Worm (Caenorhabditis elegans) whole organism, midembryonic: ENCODE measurements around the gene skpo-1.
"Not testable (repeated sequence)": the region's sequence is repeated elsewhere in the genome, so short reads cannot be mapped to it uniquely, and the experiment has no call there.

ENCODE experiments used
- T22C8.4 ChIP-seq: fragments of 200-800 bp; sonication (Bioruptor generic); IDR thresholded peaks from 2 replicates; pipeline ENCODE4 v1.3.6; 2022; ENCODE audit warnings: missing genetic modification characterization, missing compliant biosample characterization
- cog-1 ChIP-seq: sonication (generic microtip); optimal IDR thresholded peaks from 2 replicates; lab custom pipeline; 2016; ENCODE audit warnings: missing genetic modification characterization, missing compliant biosample characterization
- flt-1 ChIP-seq: fragments of 200-800 bp; sonication (Bioruptor generic); IDR thresholded peaks from 2 replicates; pipeline ENCODE4 v1.3.6; 2022; ENCODE audit warnings: missing genetic modification characterization, missing compliant biosample characterization
- klf-2 ChIP-seq: fragments of 200-800 bp; sonication (Bioruptor generic); conservative IDR thresholded peaks from 2 replicates; pipeline ENCODE4 v1.3.6; 2022; ENCODE audit warnings: missing genetic modification reagents, missing genetic modification characterization, missing compliant biosample characterization
- med-1 ChIP-seq: sonication (generic microtip); optimal IDR thresholded peaks from 2 replicates; lab custom pipeline; 2017; ENCODE audit warnings: missing genetic modification characterization, mild to moderate bottlenecking, missing compliant biosample characterization, antibody characterized with exemption, missing genetic modification reagents; ENCODE audit not compliant: insufficient read depth
- ref-1 ChIP-seq: fragments of 200-800 bp; sonication (Bioruptor generic); conservative IDR thresholded peaks from 2 replicates; pipeline ENCODE4 v1.3.6; 2022; ENCODE audit warnings: missing genetic modification reagents, missing genetic modification characterization, missing compliant biosample characterization
- tab-1 ChIP-seq: fragments of 200-800 bp; sonication (Bioruptor generic); IDR thresholded peaks from 2 replicates; pipeline ENCODE4 v1.3.6; 2022; ENCODE audit warnings: missing genetic modification characterization, missing compliant biosample characterization
- ztf-23 ChIP-seq: fragments of 200-800 bp; sonication (Bioruptor generic); IDR thresholded peaks from 2 replicates; pipeline ENCODE4 v1.3.6; 2022; ENCODE audit warnings: missing genetic modification reagents, missing genetic modification characterization, missing compliant biosample characterization
- ztf-29 ChIP-seq: fragments of 200-800 bp; sonication (Bioruptor generic); IDR thresholded peaks from 2 replicates; pipeline ENCODE4 v1.3.6; 2022; ENCODE audit warnings: missing genetic modification reagents, missing genetic modification characterization, missing compliant biosample characterization

Gene skpo-1

DNA sequence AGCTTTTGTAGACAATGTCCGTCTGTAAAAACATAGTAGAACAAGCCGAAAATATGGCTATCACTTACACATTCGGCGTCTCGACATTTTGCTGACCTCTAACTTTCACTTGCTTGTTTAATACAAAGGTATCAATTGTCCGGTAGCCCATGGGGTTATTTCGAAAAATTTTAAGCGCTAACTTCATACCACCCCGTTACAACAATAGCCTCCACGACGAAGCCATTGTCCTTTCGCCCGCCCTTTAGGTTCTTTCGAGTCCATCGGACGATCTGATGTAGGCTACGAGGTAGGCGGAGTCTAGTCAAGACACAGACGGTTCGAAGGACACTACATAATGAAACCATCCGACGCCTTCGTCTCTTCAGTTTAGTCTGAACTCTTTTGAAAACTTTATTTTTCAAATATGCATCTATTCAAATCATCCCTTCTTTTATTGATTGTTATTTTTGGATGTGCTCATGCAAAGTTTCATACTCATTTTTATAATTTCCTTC, 34.2 kb upstream of the skpo-1 start, which contains the start of gene lips-10:
lips-10 (plus strand) TSS at position 378 of the 497 bp plus-strand sequence.
- TF ChIP-seq ref-1 (GFP tag; lab: Robert Waterston, UW) (no peak), ztf-23 (no peak), klf-2 (GFP tag; lab: Robert Waterston, UW) (no peak), cog-1 (no peak), tab-1 (no peak), flt-1 (GFP tag; lab: Robert Waterston, UW) (no peak), T22C8.4 (no peak), ztf-29 (GFP tag; lab: Robert Waterston, UW) (no peak), med-1 (GFP tag; lab: Kevin White, UChicago) (no peak)

ce11 chrII:8437035-8437434, 32.4 kb upstream of the skpo-1 start, which contains the start of gene acp-3:
Gene acp-3, minus strand, starts transcription at chrII:8437135.
- TF ChIP-seq ztf-29 (GFP tag; lab: Robert Waterston, UW) (no peak), ref-1 (GFP tag; lab: Robert Waterston, UW) (no peak), med-1 (GFP tag; lab: Kevin White, UChicago) (no peak), tab-1 (no peak), klf-2 (GFP tag; lab: Robert Waterston, UW) (no peak), flt-1 (GFP tag; lab: Robert Waterston, UW) (no peak), cog-1 (no peak), ztf-23 (no peak), T22C8.4 (no peak)

- no peak for TF ChIP-seq ztf-23
- no peak for TF ChIP-seq med-1 (GFP tag; lab: Kevin White, UChicago)
- no peak for TF ChIP-seq flt-1 (GFP tag; lab: Robert Waterston, UW)
- no peak for TF ChIP-seq klf-2 (GFP tag; lab: Robert Waterston, UW)
- TF ChIP-seq cog-1, result no peak
- no peak for TF ChIP-seq tab-1
- TF ChIP-seq ztf-29 (GFP tag; lab: Robert Waterston, UW), result no peak
- no peak for TF ChIP-seq ref-1 (GFP tag; lab: Robert Waterston, UW)
- no peak for TF ChIP-seq T22C8.4
Measured at ce11 chrII:8435005-8435404, 30.4 kb upstream of the skpo-1 start, which contains the start of gene acp-4. Gene acp-4, minus strand, starts transcription at chrII:8435105.

ce11 chrII:8431954-8432353, 27.3 kb upstream of the skpo-1 start, which contains the start of gene acp-2:
Gene acp-2, minus strand, starts transcription at chrII:8432054.
- TF ChIP-seq flt-1 (GFP tag; lab: Robert Waterston, UW), result no peak
- TF ChIP-seq med-1 (GFP tag; lab: Kevin White, UChicago), result no peak
- no peak for TF ChIP-seq cog-1
- TF ChIP-seq ztf-29 (GFP tag; lab: Robert Waterston, UW), result no peak
- TF ChIP-seq T22C8.4, result no peak
- no peak for TF ChIP-seq ref-1 (GFP tag; lab: Robert Waterston, UW)
- no peak for TF ChIP-seq ztf-23
- no peak for TF ChIP-seq tab-1
- TF ChIP-seq klf-2 (GFP tag; lab: Robert Waterston, UW), result no peak

DNA sequence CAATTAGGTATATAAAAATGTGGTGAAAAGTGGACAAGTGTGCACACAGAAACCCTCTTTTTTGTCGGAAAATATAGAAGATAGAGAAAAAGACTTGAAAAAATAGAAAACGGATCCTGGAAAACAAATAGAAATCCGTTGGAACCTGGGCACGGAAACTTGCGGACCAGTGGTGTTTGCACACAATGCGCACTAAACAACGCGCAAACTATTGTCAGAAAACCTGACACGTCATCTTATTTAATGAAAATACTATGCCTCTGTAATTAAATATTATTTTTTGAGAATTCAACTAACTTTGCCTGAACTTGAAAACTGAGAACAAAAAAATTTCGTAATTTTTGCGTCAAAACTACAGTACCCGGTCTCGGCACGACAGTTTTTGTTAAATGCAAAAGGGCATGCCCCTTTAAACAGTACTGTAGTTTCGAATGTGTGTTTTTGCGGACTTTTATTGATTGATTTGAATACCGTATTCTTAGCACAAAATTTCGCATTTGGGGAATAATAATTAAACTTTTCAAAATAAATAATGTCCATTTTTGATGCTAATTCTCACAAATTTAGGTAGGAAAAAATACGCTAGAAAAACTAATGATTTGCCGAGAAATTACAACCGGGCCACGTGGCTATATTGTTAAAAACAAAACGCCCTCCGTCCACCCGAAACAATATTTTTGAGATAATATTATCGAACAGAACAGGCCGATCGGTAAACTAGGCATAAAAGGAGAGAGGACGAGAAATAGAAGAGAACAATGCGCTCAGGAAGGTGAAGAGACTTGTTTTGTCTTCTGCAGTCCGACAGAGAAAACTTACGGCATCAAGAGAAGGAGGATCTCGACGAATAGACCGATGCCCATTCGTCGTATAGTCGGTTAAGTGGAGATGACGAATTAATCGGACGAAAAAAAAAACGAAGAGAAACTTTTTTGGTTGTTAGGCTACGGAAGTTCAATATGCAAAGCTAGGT, 24.6 kb upstream of the skpo-1 start:
- TF ChIP-seq tab-1 (no peak), flt-1 (GFP tag; lab: Robert Waterston, UW) (no peak), ref-1 (GFP tag; lab: Robert Waterston, UW) (no peak), med-1 (GFP tag; lab: Kevin White, UChicago) (no peak), ztf-23 (no peak), T22C8.4 (no peak), ztf-29 (GFP tag; lab: Robert Waterston, UW) (no peak), cog-1 (no peak), klf-2 (GFP tag; lab: Robert Waterston, UW) (no peak)

DNA sequence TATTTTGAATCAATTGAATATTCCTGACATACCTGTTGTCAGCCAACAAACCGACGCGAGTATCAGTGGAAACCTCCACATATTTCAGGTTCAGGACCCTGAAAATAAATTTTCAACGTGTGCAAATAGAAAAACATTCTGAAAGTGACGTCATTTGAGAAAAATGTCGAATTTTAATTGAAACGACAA, 24.0 kb upstream of the skpo-1 start, which contains the start of gene F14E5.2:
F14E5.2 (minus strand) TSS at position 101 of the 189 bp plus-strand sequence.
- no peak for TF ChIP-seq med-1 (GFP tag; lab: Kevin White, UChicago)
- TF ChIP-seq klf-2 (GFP tag; lab: Robert Waterston, UW), result no peak
- no peak for TF ChIP-seq ref-1 (GFP tag; lab: Robert Waterston, UW)
- no peak for TF ChIP-seq T22C8.4
- TF ChIP-seq tab-1, result no peak
- TF ChIP-seq ztf-23, result no peak
- TF ChIP-seq ztf-29 (GFP tag; lab: Robert Waterston, UW), result no peak
- no peak for TF ChIP-seq flt-1 (GFP tag; lab: Robert Waterston, UW)
- no peak for TF ChIP-seq cog-1

- no peak for TF ChIP-seq cog-1
- no peak for TF ChIP-seq ztf-29 (GFP tag; lab: Robert Waterston, UW)
- no peak for TF ChIP-seq ztf-23
- TF ChIP-seq ref-1 (GFP tag; lab: Robert Waterston, UW), result no peak
- no peak for TF ChIP-seq T22C8.4
- no peak for TF ChIP-seq tab-1
- TF ChIP-seq klf-2 (GFP tag; lab: Robert Waterston, UW), result no peak
Measured at ce11 chrII:8420775-8421388, 16.2 kb upstream of the skpo-1 start.

DNA sequence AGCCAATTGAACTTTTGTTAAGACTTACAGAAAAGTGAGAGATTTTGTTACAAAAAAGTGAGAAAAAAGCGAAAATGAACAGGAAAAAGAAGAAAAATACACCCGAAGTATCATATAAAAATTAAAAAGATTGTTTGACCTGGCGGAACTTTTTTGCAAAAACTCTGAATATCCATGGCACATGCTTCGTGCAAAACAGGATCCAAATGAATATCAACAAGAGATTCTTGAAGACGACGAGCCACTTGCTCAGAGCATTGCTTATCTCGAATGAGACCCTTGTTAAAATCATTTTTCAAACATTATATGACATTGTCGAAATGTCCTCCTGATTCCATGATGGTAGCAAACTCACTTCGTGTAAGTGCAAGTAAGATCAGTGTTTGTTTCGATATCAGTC, 15.2 kb upstream of the skpo-1 start, which contains the start of gene F14E5.8:
F14E5.8 (plus strand) TSS at position 301 of the 400 bp plus-strand sequence.
- TF ChIP-seq cog-1; med-1 (GFP tag; lab: Kevin White, UChicago); ztf-23: not testable (repeated sequence)

DNA sequence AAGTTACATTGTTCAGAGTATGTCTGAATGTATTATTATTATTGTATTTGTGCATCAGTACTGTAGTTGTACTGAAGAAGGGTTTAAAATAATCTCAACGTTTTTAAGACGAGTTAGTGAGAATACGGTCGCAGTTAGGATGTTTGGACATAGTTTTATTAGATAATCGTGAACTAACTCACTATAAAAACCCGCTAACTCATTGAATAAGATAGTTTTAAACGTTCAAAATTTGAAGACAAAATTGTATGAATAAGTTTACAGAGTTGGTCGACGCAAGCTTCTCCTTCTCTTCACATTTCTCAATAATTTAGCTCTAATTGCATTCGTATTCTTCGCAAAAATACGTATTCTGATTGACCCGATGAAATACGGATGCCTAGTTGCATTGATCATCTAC, 14.4 kb upstream of the skpo-1 start:
- TF ChIP-seq T22C8.4 (no peak), klf-2 (GFP tag; lab: Robert Waterston, UW) (no peak), ztf-29 (GFP tag; lab: Robert Waterston, UW) (no peak), ztf-23 (no peak), tab-1 (no peak), flt-1 (GFP tag; lab: Robert Waterston, UW) (no peak), med-1 (GFP tag; lab: Kevin White, UChicago) (no peak), cog-1 (no peak), ref-1 (GFP tag; lab: Robert Waterston, UW) (no peak)
